Worm (Caenorhabditis elegans): ENCODE results near the gene sfxn-2.

sfxn-2 gene

DNA sequence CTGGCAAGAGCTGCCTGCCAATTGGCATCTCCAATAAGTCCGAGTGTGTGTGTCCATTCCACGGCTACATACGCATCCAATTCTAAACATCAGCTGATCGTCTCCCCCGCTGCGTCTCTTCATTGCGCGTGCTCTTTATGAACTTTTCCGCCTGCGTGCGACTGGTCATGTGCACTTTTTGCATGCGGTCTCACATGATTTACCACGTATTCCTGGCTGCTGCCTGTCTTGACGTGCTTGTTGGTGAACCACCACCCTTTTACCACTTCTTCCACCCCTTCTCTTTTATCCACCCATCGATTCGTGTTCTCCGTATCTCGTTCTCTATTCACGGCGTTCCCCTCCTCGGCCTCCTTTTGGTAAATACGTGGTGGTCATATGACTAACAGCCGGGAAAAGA lies 6.5 kb downstream of the sfxn-2 start (continued):
- peak; percentile 97 for TF ChIP-seq zfh-2 (GFP tag; conservative IDR thresholded peaks at IDR 0.05)
- TF ChIP-seq ztf-28 (GFP tag; IDR thresholded peaks at IDR 0.05), result no peak
- peak; percentile 64 for TF ChIP-seq nhr-80 (tag; optimal IDR thresholded peaks at IDR 0.05)
- TF ChIP-seq nhr-90 (tag; optimal IDR thresholded peaks at IDR 0.05), result peak; percentile 48
- TF ChIP-seq ets-4 (GFP tag; optimal IDR thresholded peaks at IDR 0.05), result peak; percentile 56
- peak; percentile 74 for TF ChIP-seq pbrm-1 (GFP tag; IDR thresholded peaks at IDR 0.05)
- no peak for TF ChIP-seq snpc-4 (GFP tag; optimal IDR thresholded peaks at IDR 0.05)
- TF ChIP-seq snpc-4 (tag; optimal IDR thresholded peaks at IDR 0.05), result peak in 1 of 4 experiments; percentile 61
- no peak for TF ChIP-seq zim-3 (tag; optimal IDR thresholded peaks at IDR 0.05)
- TF ChIP-seq lin-26 (GFP tag; IDR thresholded peaks at IDR 0.05), result peak; percentile 72; the same call in 1 of the 2 replicates
- peak; percentile 79 for TF ChIP-seq let-526 (GFP tag; IDR thresholded peaks at IDR 0.05)
- no peak for TF ChIP-seq T26A5.8 (tag; optimal IDR thresholded peaks at IDR 0.05)
- 0 out of 2 replicates have a peak, but pooled peaks have one; percentile 48 for TF ChIP-seq Y56A3A.18 (GFP tag; IDR thresholded peaks at IDR 0.05)
- TF ChIP-seq lir-1 (GFP tag; conservative IDR thresholded peaks at IDR 0.05), result peak; percentile 59; the same call in 1 of the 2 replicates
- TF ChIP-seq K12H6.12 (tag; optimal IDR thresholded peaks at IDR 0.05), result peak; percentile 83
- no peak for TF ChIP-seq F49E8.2 (tag; optimal IDR thresholded peaks at IDR 0.05; ENCODE audit: insufficient read depth)
- TF ChIP-seq Y53G8AR.9 (GFP tag; conservative IDR thresholded peaks at IDR 0.05), result 0 out of 2 replicates have a peak, but pooled peaks have one; percentile 49
- peak; percentile 71; the same call in 1 of the 2 replicates for TF ChIP-seq C06A6.2 (GFP tag; conservative IDR thresholded peaks at IDR 0.05)
- peak; percentile 80 for TF ChIP-seq ceh-27 (GFP tag; optimal IDR thresholded peaks at IDR 0.05)
- peak; percentile 88 for TF ChIP-seq ekl-4 (GFP tag; IDR thresholded peaks at IDR 0.05)
- peak; percentile 51 for TF ChIP-seq F52B5.7 (tag; optimal IDR thresholded peaks at IDR 0.05)
- TF ChIP-seq somi-1 (GFP tag; optimal IDR thresholded peaks at IDR 0.05), result peak; percentile 66
- peak; percentile 83 for TF ChIP-seq attf-5 (GFP tag; optimal IDR thresholded peaks at IDR 0.05)
- TF ChIP-seq lin-54 (GFP tag; optimal IDR thresholded peaks at IDR 0.05), result peak; percentile 48
- TF ChIP-seq sptf-2 (GFP tag; optimal IDR thresholded peaks at IDR 0.05), result no peak
- TF ChIP-seq mxl-1 (tag; optimal IDR thresholded peaks at IDR 0.05), result no peak
- TF ChIP-seq egrh-3 (GFP tag; IDR thresholded peaks at IDR 0.05), result 0 out of 2 replicates have a peak, but pooled peaks have one; percentile 37

DNA sequence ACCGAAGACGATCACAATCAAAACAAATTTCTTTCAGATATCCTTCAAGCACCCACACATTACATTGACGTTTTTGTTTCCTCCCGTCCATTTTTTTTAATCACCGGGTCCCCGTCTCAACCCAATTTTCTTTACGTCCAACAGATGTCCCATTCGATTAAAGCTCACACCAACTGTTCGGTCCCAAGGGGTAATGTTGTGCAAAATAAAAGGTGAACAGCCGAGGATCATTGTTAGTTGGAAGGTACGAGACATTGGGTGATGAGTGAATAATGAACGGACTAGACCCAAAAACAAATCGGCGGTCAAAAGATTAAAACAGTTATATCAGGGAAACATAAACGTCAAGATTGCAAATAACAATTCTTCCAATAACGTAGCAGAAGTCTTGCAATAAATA lies 12.7 kb downstream of the sfxn-2 start:
- no peak for TF ChIP-seq dpff-1 (tag; optimal IDR thresholded peaks at IDR 0.05)
- TF ChIP-seq K12H6.12 (tag; optimal IDR thresholded peaks at IDR 0.05), result peak; percentile 8
- TF ChIP-seq rcor-1 (GFP tag; IDR thresholded peaks at IDR 0.05), result no peak
- no peak for TF ChIP-seq F23B12.7 (tag; optimal IDR thresholded peaks at IDR 0.05; ENCODE audit: insufficient read depth)
- TF ChIP-seq nhr-120 (GFP tag; IDR thresholded peaks at IDR 0.05), result no peak
- no peak for TF ChIP-seq egrh-3 (GFP tag; IDR thresholded peaks at IDR 0.05)

DNA sequence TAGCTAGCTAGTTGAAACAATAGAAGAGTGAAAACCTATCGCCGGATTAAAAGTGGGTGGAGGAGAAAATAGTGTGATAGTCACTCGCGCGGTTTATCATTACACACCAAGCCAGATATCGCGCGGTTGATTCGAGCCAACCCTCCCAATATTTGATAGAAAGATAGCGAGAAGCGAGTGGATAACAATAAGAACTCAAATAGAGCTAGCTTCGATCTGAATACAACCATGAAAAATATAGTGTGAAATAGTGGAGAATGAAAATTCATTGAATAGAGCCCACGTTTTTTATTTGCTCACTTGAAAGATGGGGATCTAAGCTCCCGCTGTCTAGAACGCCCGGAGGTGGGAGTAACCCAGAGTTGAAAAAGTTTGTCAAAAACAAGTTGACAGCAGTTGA lies 13.1 kb downstream of the sfxn-2 start, which contains the start of gene tnt-3:
Gene tnt-3, minus strand, starts transcription at position 101 of the 400 bp plus-strand sequence.
- TF ChIP-seq hrde-1 (tag; optimal IDR thresholded peaks at IDR 0.05; ENCODE audit: borderline replicate concordance), result no peak
- no peak for TF ChIP-seq ztf-3 (GFP tag; optimal IDR thresholded peaks at IDR 0.05)
- no peak for TF ChIP-seq nfya-1 (tag; optimal IDR thresholded peaks at IDR 0.05; ENCODE audit: borderline replicate concordance, insufficient read depth)
- TF ChIP-seq lin-40 (tag; optimal IDR thresholded peaks at IDR 0.05), result no peak
- no peak for TF ChIP-seq attf-6 (GFP tag; IDR thresholded peaks at IDR 0.05)
- TF ChIP-seq egl-44 (GFP tag; IDR thresholded peaks at IDR 0.05), result no peak
